Worm (Caenorhabditis elegans): Measurements from ENCODE around the gene plx-1.

Gene plx-1

ce11 chrIV:991181-991642 is 31.9 kb downstream of the plx-1 start:
- TF ChIP-seq pqm-1 (tag; optimal IDR thresholded peaks at IDR 0.05), result no peak
- no peak for TF ChIP-seq unc-98 (GFP tag; IDR thresholded peaks at IDR 0.05)
- TF ChIP-seq ceh-88 (GFP tag; IDR thresholded peaks at IDR 0.05), result no peak
- TF ChIP-seq snu-23 (GFP tag; optimal IDR thresholded peaks at IDR 0.05), result no peak
- no peak for TF ChIP-seq hlh-4 (tag; optimal IDR thresholded peaks at IDR 0.05)
- TF ChIP-seq skn-1 (tag; optimal IDR thresholded peaks at IDR 0.05), result no peak
- no peak for TF ChIP-seq rnt-1 (tag; optimal IDR thresholded peaks at IDR 0.05)
- no peak for TF ChIP-seq irx-1 (tag; optimal IDR thresholded peaks at IDR 0.05)
- TF ChIP-seq nhr-85 (tag), result peak; percentile 25
- TF ChIP-seq lin-15B (tag; optimal IDR thresholded peaks at IDR 0.05), result no peak
- TF ChIP-seq fkh-4 (tag; optimal IDR thresholded peaks at IDR 0.05; ENCODE audit: borderline replicate concordance), result no peak
- TF ChIP-seq mep-1 (tag; optimal IDR thresholded peaks at IDR 0.05), result no peak
- TF ChIP-seq tbx-2 (tag; optimal IDR thresholded peaks at IDR 0.05), result no peak
- TF ChIP-seq efl-3 (GFP tag; optimal IDR thresholded peaks at IDR 0.05), result no peak
- TF ChIP-seq lin-35 (GFP tag; optimal IDR thresholded peaks at IDR 0.05), result peak in 1 of 2 experiments; percentile 6
- TF ChIP-seq nhr-71 (tag; optimal IDR thresholded peaks at IDR 0.05), result peak; percentile 42
- TF ChIP-seq nhr-47 (tag; optimal IDR thresholded peaks at IDR 0.05), result peak; percentile 58
- TF ChIP-seq C04F5.9 (tag; optimal IDR thresholded peaks at IDR 0.05), result no peak
- TF ChIP-seq nhr-237 (tag; optimal IDR thresholded peaks at IDR 0.05), result no peak
- TF ChIP-seq sup-37 (GFP tag; optimal IDR thresholded peaks at IDR 0.05), result no peak
- peak; percentile 11 for TF ChIP-seq elt-2 (tag; optimal IDR thresholded peaks at IDR 0.05)
- no peak for TF ChIP-seq ceh-63 (GFP tag; optimal IDR thresholded peaks at IDR 0.05)
- TF ChIP-seq hpl-2 (GFP tag; optimal IDR thresholded peaks at IDR 0.05), result no peak
- no peak for TF ChIP-seq ceh-8 (GFP tag; optimal IDR thresholded peaks at IDR 0.05)
- TF ChIP-seq mab-9 (GFP tag; IDR thresholded peaks at IDR 0.05), result no peak
- TF ChIP-seq unc-130 (tag; optimal IDR thresholded peaks at IDR 0.05), result no peak
- no peak for TF ChIP-seq aly-2 (tag; optimal IDR thresholded peaks at IDR 0.05)
- no peak for TF ChIP-seq grh-1 (GFP tag; IDR thresholded peaks at IDR 0.05)
- peak in 1 of 3 experiments; percentile 12 for TF ChIP-seq dpl-1 (GFP tag; optimal IDR thresholded peaks at IDR 0.05)
- TF ChIP-seq snpc-4 (tag; optimal IDR thresholded peaks at IDR 0.05), result peak; percentile 95
- TF ChIP-seq unc-62 (GFP tag; optimal IDR thresholded peaks at IDR 0.05), result no peak
- TF ChIP-seq ceh-82 (tag; optimal IDR thresholded peaks at IDR 0.05), result peak in 1 of 3 experiments; percentile 31
- TF ChIP-seq swsn-7 (tag; optimal IDR thresholded peaks at IDR 0.05), result peak; percentile 31
- TF ChIP-seq jun-1 (tag; optimal IDR thresholded peaks at IDR 0.05), result no peak
- no peak for TF ChIP-seq vab-15 (tag; optimal IDR thresholded peaks at IDR 0.05)
- no peak for TF ChIP-seq nhr-20 (tag; optimal IDR thresholded peaks at IDR 0.05)
- TF ChIP-seq F16B12.6 (tag; optimal IDR thresholded peaks at IDR 0.05), result no peak
- TF ChIP-seq ama-1 (optimal IDR thresholded peaks at IDR 0.05), result peak; percentile 40
- TF ChIP-seq nhr-19 (GFP tag; conservative IDR thresholded peaks at IDR 0.05), result peak; percentile 38; the same call in 1 of the 2 replicates
- TF ChIP-seq ceh-90 (tag; optimal IDR thresholded peaks at IDR 0.05), result no peak
- no peak for TF ChIP-seq ztf-4 (tag; optimal IDR thresholded peaks at IDR 0.05)
- TF ChIP-seq unc-86 (tag; optimal IDR thresholded peaks at IDR 0.05), result no peak
- TF ChIP-seq zag-1 (tag; optimal IDR thresholded peaks at IDR 0.05), result no peak
- TF ChIP-seq mef-2 (tag; optimal IDR thresholded peaks at IDR 0.05), result no peak
- TF ChIP-seq nhr-90 (tag; optimal IDR thresholded peaks at IDR 0.05; ENCODE audit: poor library complexity), result peak; percentile 52
- TF ChIP-seq egl-27 (tag; optimal IDR thresholded peaks at IDR 0.05), result no peak
- peak; percentile 45 to 57 for TF ChIP-seq efl-1 (optimal IDR thresholded peaks at IDR 0.05)
- peak; percentile 28 to 94 for TF ChIP-seq efl-1 (GFP tag; optimal IDR thresholded peaks at IDR 0.05 in 1 of 2)
- TF ChIP-seq mdl-1 (tag; optimal IDR thresholded peaks at IDR 0.05), result no peak
